Fruit fly (Drosophila melanogaster) whole organism, embryonic: ENCODE data around the gene CG1575.

Experiments
- Bdp1 ChIP-seq: fragments of 200-800 bp; sonication (Bioruptor generic); optimal IDR thresholded peaks from 3 replicates; lab custom pipeline; 2016; ENCODE audit warnings: missing biosample characterization, missing genetic modification characterization
- Bteb2 ChIP-seq: fragments of 200-800 bp; sonication (Bioruptor generic); optimal IDR thresholded peaks from 2 replicates; lab custom pipeline; 2016; ENCODE audit warnings: missing biosample characterization, missing genetic modification characterization
- CG10209 ChIP-seq: fragments of 200-800 bp; sonication (Bioruptor generic); optimal IDR thresholded peaks from 3 replicates; lab custom pipeline; 2017; ENCODE audit warnings: missing biosample characterization, mild to moderate bottlenecking, missing genetic modification characterization, missing genetic modification reagents
- CG10321 ChIP-seq: fragments of 200-800 bp; sonication (Bioruptor generic); IDR thresholded peaks from 2 replicates; pipeline ENCODE4 v1.3.6; 2022; ENCODE audit warnings: missing biosample characterization, missing genetic modification characterization
- CG10979 ChIP-seq: fragments of 200-800 bp; sonication (Bioruptor generic); optimal IDR thresholded peaks from 2 replicates; lab custom pipeline; 2018; ENCODE audit warnings: missing biosample characterization, mild to moderate bottlenecking, missing genetic modification characterization, moderate library complexity
- CG11247 ChIP-seq: fragments of 200-800 bp; sonication (Bioruptor generic); IDR thresholded peaks from 2 replicates; pipeline ENCODE4 v1.3.6; 2022; ENCODE audit warnings: missing biosample characterization, missing genetic modification characterization
- CG2678 ChIP-seq: fragments of 200-800 bp; sonication (Bioruptor generic); optimal IDR thresholded peaks from 3 replicates; lab custom pipeline; 2019; ENCODE audit warnings: missing biosample characterization, mild to moderate bottlenecking, missing genetic modification characterization, moderate library complexity
- CG3838 ChIP-seq: fragments of 200-800 bp; sonication (Bioruptor generic); optimal IDR thresholded peaks from 3 replicates; lab custom pipeline; 2016; ENCODE audit warnings: missing biosample characterization, missing genetic modification characterization
- CG4404 ChIP-seq: fragments of 200-800 bp; sonication (Bioruptor generic); IDR thresholded peaks from 2 replicates; pipeline ENCODE4 v1.3.6; 2022; ENCODE audit warnings: missing biosample characterization, missing genetic modification characterization
- CG6654 ChIP-seq: fragments of 200-800 bp; sonication (Bioruptor generic); optimal IDR thresholded peaks from 2 replicates; lab custom pipeline; 2017; ENCODE audit warnings: missing biosample characterization, mild to moderate bottlenecking, missing genetic modification characterization
- CG7839 ChIP-seq: fragments of 200-800 bp; sonication (Bioruptor generic); optimal IDR thresholded peaks from 3 replicates; lab custom pipeline; 2018; ENCODE audit warnings: missing biosample characterization, mild to moderate bottlenecking, missing genetic modification characterization, moderate library complexity
- CG8281 ChIP-seq: fragments of 200-800 bp; sonication (Bioruptor generic); optimal IDR thresholded peaks from 2 replicates; lab custom pipeline; 2018; ENCODE audit warnings: missing biosample characterization, mild to moderate bottlenecking, missing genetic modification characterization, moderate library complexity
- CG8765 ChIP-seq: fragments of 200-800 bp; sonication (Bioruptor generic); IDR thresholded peaks from 2 replicates; pipeline ENCODE4 v1.3.6; 2022; ENCODE audit warnings: missing biosample characterization, missing genetic modification characterization
- CG9797 ChIP-seq: fragments of 200-800 bp; sonication (Bioruptor generic); optimal IDR thresholded peaks from 3 replicates; lab custom pipeline; 2018; ENCODE audit warnings: missing biosample characterization, mild to moderate bottlenecking, missing genetic modification characterization
- Dip3 ChIP-seq: fragments of 200-800 bp; sonication (Bioruptor generic); optimal IDR thresholded peaks from 3 replicates; lab custom pipeline; 2016; ENCODE audit warnings: missing biosample characterization, missing genetic modification characterization
- Dll ChIP-seq: fragments of 200-800 bp; sonication (Bioruptor generic); IDR thresholded peaks from 4 replicates; pipeline ENCODE4 v1.3.6; 2022; ENCODE audit warnings: missing biosample characterization, missing genetic modification characterization; ENCODE audit not compliant: partially characterized antibody
- Drgx ChIP-seq: fragments of 200-800 bp; sonication (Bioruptor generic); IDR thresholded peaks from 2 replicates; pipeline ENCODE4 v1.3.6; 2022; ENCODE audit warnings: missing biosample characterization, missing genetic modification characterization
- Fer3 ChIP-seq: fragments of 200-800 bp; sonication (Bioruptor generic); optimal IDR thresholded peaks from 2 replicates; lab custom pipeline; 2018; ENCODE audit warnings: missing biosample characterization, mild to moderate bottlenecking, missing genetic modification characterization, moderate library complexity
- Gug ChIP-seq: fragments of 200-800 bp; sonication (Bioruptor generic); IDR thresholded peaks from 4 replicates; pipeline ENCODE4 v1.3.6; 2022; ENCODE audit warnings: missing biosample characterization, missing genetic modification characterization
- Kr ChIP-seq: fragments of 200-800 bp; sonication (Bioruptor generic); optimal IDR thresholded peaks from 2 replicates; lab custom pipeline; 2017; ENCODE audit warnings: missing biosample characterization, mild to moderate bottlenecking, missing genetic modification characterization
- Lhr ChIP-seq: fragments of 200-800 bp; sonication (Bioruptor generic); optimal IDR thresholded peaks from 3 replicates; lab custom pipeline; 2017; ENCODE audit warnings: mild to moderate bottlenecking, missing biosample characterization, missing genetic modification reagents, missing genetic modification characterization
- Lpt ChIP-seq: fragments of >200 bp; optimal IDR thresholded peaks from 2 replicates; lab custom pipeline; 2018; ENCODE audit warnings: missing biosample characterization, missing genetic modification characterization
- MBD-R2 ChIP-seq: fragments of 200-800 bp; sonication (Bioruptor generic); IDR thresholded peaks from 2 replicates; pipeline ENCODE4 v1.3.6; 2022; ENCODE audit warnings: missing biosample characterization, missing genetic modification characterization
- Nf-YB ChIP-seq: fragments of 200-800 bp; sonication (Bioruptor generic); optimal IDR thresholded peaks from 3 replicates; lab custom pipeline; 2019; ENCODE audit warnings: missing biosample characterization, mild to moderate bottlenecking, missing genetic modification characterization, moderate library complexity
- Sox102F ChIP-seq: fragments of 200-800 bp; sonication (Bioruptor generic); optimal IDR thresholded peaks from 2 replicates; lab custom pipeline; 2018; ENCODE audit warnings: missing biosample characterization, mild to moderate bottlenecking, missing genetic modification characterization, moderate library complexity
- Spps ChIP-seq: fragments of 200-800 bp; sonication (Bioruptor generic); optimal IDR thresholded peaks from 2 replicates; lab custom pipeline; 2018; ENCODE audit warnings: missing biosample characterization, mild to moderate bottlenecking, missing genetic modification characterization
- Usf ChIP-seq: fragments of 200-800 bp; sonication (Bioruptor generic); optimal IDR thresholded peaks from 2 replicates; lab custom pipeline; 2017; ENCODE audit warnings: missing genotype, missing biosample characterization, missing genetic modification characterization
- chif ChIP-seq, 2 experiments: fragments of 200-800 bp; sonication (Bioruptor generic); optimal IDR thresholded peaks; 3 replicates each; lab custom pipeline; 2016; ENCODE audit warnings: missing biosample characterization in 2 of 2, missing genetic modification characterization in 2 of 2
- fru ChIP-seq: fragments of >200 bp; optimal IDR thresholded peaks from 2 replicates; lab custom pipeline; 2017
- fu2 ChIP-seq: fragments of 200-800 bp; sonication (Bioruptor generic); optimal IDR thresholded peaks from 2 replicates; lab custom pipeline; 2016; ENCODE audit warnings: missing biosample characterization, missing genetic modification characterization
- grn ChIP-seq: fragments of 200-800 bp; sonication (Bioruptor generic); optimal IDR thresholded peaks from 3 replicates; lab custom pipeline; 2017; ENCODE audit warnings: missing biosample characterization, missing genetic modification characterization
- gsb ChIP-seq: fragments of 200-800 bp; sonication (Bioruptor generic); IDR thresholded peaks from 2 replicates; pipeline ENCODE4 v1.3.6; 2022; ENCODE audit warnings: missing biosample characterization, missing genetic modification characterization
- jing ChIP-seq: fragments of 200-800 bp; sonication (Bioruptor generic); optimal IDR thresholded peaks from 2 replicates; lab custom pipeline; 2018; ENCODE audit warnings: missing biosample characterization, mild to moderate bottlenecking, missing genetic modification characterization
- klu ChIP-seq: fragments of 200-800 bp; sonication (Bioruptor generic); IDR thresholded peaks from 2 replicates; pipeline ENCODE4 v1.3.6; 2022; ENCODE audit warnings: missing biosample characterization, missing genetic modification characterization
- lmd ChIP-seq: fragments of 200-800 bp; sonication (Bioruptor generic); IDR thresholded peaks from 2 replicates; pipeline ENCODE4 v1.3.6; 2022; ENCODE audit warnings: missing biosample characterization, missing genetic modification characterization
- otp ChIP-seq: fragments of 200-800 bp; sonication (Bioruptor generic); IDR thresholded peaks from 3 replicates; pipeline ENCODE4, ENCODE4 v1.3.6; 2022; ENCODE audit warnings: missing biosample characterization, missing genetic modification characterization
- peb ChIP-seq: fragments of 200-800 bp; sonication (Bioruptor generic); IDR thresholded peaks from 2 replicates; pipeline ENCODE4 v1.3.6; 2022; ENCODE audit warnings: missing biosample characterization, missing genetic modification characterization
- pita ChIP-seq: fragments of 200-800 bp; sonication (Bioruptor generic); optimal IDR thresholded peaks from 2 replicates; lab custom pipeline; 2017; ENCODE audit warnings: missing biosample characterization, mild to moderate bottlenecking, missing genetic modification characterization
- pnt ChIP-seq: fragments of 200-800 bp; sonication (Bioruptor generic); optimal IDR thresholded peaks from 3 replicates; lab custom pipeline; 2016; ENCODE audit warnings: missing biosample characterization, missing genetic modification characterization
- ro ChIP-seq: fragments of 200-800 bp; sonication (Bioruptor generic); IDR thresholded peaks from 2 replicates; pipeline ENCODE4 v1.3.6; 2022; ENCODE audit warnings: missing biosample characterization, missing genetic modification characterization
- schlank ChIP-seq: fragments of 200-800 bp; sonication (Bioruptor generic); optimal IDR thresholded peaks from 2 replicates; lab custom pipeline; 2018; ENCODE audit warnings: missing biosample characterization, mild to moderate bottlenecking, missing genetic modification characterization
- sd ChIP-seq: fragments of 200-800 bp; sonication (Bioruptor generic); optimal IDR thresholded peaks from 3 replicates; lab custom pipeline; 2018; ENCODE audit warnings: missing biosample characterization, mild to moderate bottlenecking, missing genetic modification characterization, moderate library complexity
- sens-2 ChIP-seq: fragments of 200-800 bp; sonication (Bioruptor generic); IDR thresholded peaks from 2 replicates; pipeline ENCODE4 v1.3.6; 2022; ENCODE audit warnings: missing biosample characterization, missing genetic modification characterization
- shn ChIP-seq: fragments of 200-800 bp; sonication (Bioruptor generic); optimal IDR thresholded peaks from 3 replicates; lab custom pipeline; 2016; ENCODE audit warnings: missing biosample characterization, missing genetic modification characterization
- sima ChIP-seq: fragments of 200-800 bp; sonication (Bioruptor generic); optimal IDR thresholded peaks from 2 replicates; lab custom pipeline; 2016; ENCODE audit warnings: missing biosample characterization, missing genetic modification characterization
- sob ChIP-seq: fragments of 200-800 bp; sonication (Bioruptor generic); IDR thresholded peaks from 2 replicates; pipeline ENCODE4 v1.3.6; 2022; ENCODE audit warnings: missing biosample characterization, missing genetic modification characterization
- tin ChIP-seq: fragments of 200-800 bp; sonication (Bioruptor generic); optimal IDR thresholded peaks from 3 replicates; lab custom pipeline; 2016; ENCODE audit warnings: missing biosample characterization, missing genetic modification characterization
- tna ChIP-seq: fragments of 200-800 bp; sonication (Bioruptor generic); IDR thresholded peaks from 2 replicates; pipeline ENCODE4 v1.3.6; 2022; ENCODE audit warnings: missing biosample characterization, missing genetic modification characterization; ENCODE audit not compliant: partially characterized antibody
- tup ChIP-seq: fragments of 200-800 bp; sonication (Bioruptor generic); optimal IDR thresholded peaks from 2 replicates; lab custom pipeline; 2016; ENCODE audit warnings: missing biosample characterization, mild to moderate bottlenecking, missing genetic modification characterization, moderate library complexity
- wek ChIP-seq: fragments of 200-800 bp; sonication (Bioruptor generic); optimal IDR thresholded peaks from 3 replicates; lab custom pipeline; 2018; ENCODE audit warnings: missing biosample characterization, mild to moderate bottlenecking, missing genetic modification characterization, moderate library complexity
- yki ChIP-seq: fragments of >200 bp; optimal IDR thresholded peaks from 3 replicates; lab custom pipeline; 2018
- zfh1 ChIP-seq: fragments of 200-800 bp; sonication (Bioruptor generic); IDR thresholded peaks from 3 replicates; pipeline ENCODE4 v1.3.6; 2022; ENCODE audit warnings: missing biosample characterization, missing genetic modification characterization

Gene CG1575

dm6 chrX:8131693-8132313, 15.0 kb downstream of the CG1575 start, which contains the start of gene CG10958 (continued):
- peak; percentile 62 for TF ChIP-seq CG2678 (tag; lab: Kevin White, UChicago)
- TF ChIP-seq CG8281 (tag; lab: Kevin White, UChicago), result no peak
- no peak for TF ChIP-seq shn (GFP tag; lab: Kevin White, UChicago)
- TF ChIP-seq CG6654 (GFP tag; lab: Kevin White, UChicago), result no peak
- TF ChIP-seq schlank (tag; lab: Kevin White, UChicago), result no peak
- peak; percentile 71 for TF ChIP-seq Sox102F (GFP tag; lab: Kevin White, UChicago)
- no peak for TF ChIP-seq klu (GFP tag; lab: Robert Waterston, UW)
- TF ChIP-seq MBD-R2 (GFP tag; lab: Robert Waterston, UW), result peak; percentile 73
- TF ChIP-seq Dip3 (GFP tag; lab: Kevin White, UChicago), result peak; percentile 19
- TF ChIP-seq otp (GFP tag; lab: Robert Waterston, UW), result no peak
- TF ChIP-seq CG10321, result no peak
- TF ChIP-seq tup (GFP tag; lab: Kevin White, UChicago), result peak; percentile 20
- TF ChIP-seq CG10209, result peak; percentile 41
- peak; percentile 30 for TF ChIP-seq CG11247
- peak in 1 of 2 experiments; percentile 13 for TF ChIP-seq chif (GFP tag; optimal IDR thresholded peaks at IDR 0.05; lab: Kevin White, UChicago)
- peak; percentile 28 for TF ChIP-seq CG10979 (tag; lab: Kevin White, UChicago)
- TF ChIP-seq peb (GFP tag; lab: Robert Waterston, UW), result no peak
- TF ChIP-seq yki (lab: Kevin White, UChicago), result no peak
- no peak for TF ChIP-seq jing (GFP tag; lab: Kevin White, UChicago)
- no peak for TF ChIP-seq Bdp1 (GFP tag; lab: Kevin White, UChicago)
- no peak for TF ChIP-seq sens-2 (GFP tag; lab: Robert Waterston, UW)
- no peak for TF ChIP-seq gsb (GFP tag; lab: Robert Waterston, UW)
- no peak for TF ChIP-seq wek (GFP tag; lab: Kevin White, UChicago)
- no peak for TF ChIP-seq pnt
- TF ChIP-seq sd, result peak; percentile 36
- TF ChIP-seq CG9797 (GFP tag; lab: Kevin White, UChicago), result no peak
- peak; percentile 53 for TF ChIP-seq CG3838
- TF ChIP-seq Drgx (GFP tag; lab: Robert Waterston, UW), result peak; percentile 45; the same call in 1 of the 2 replicates
- TF ChIP-seq CG7839 (tag; lab: Kevin White, UChicago), result peak; percentile 51
- TF ChIP-seq grn (GFP tag; lab: Kevin White, UChicago), result no peak
- no peak for TF ChIP-seq tna
- TF ChIP-seq ro, result no peak
- TF ChIP-seq Gug, result peak; percentile 44; the same call in 1 of the 4 replicates
- no peak for TF ChIP-seq Spps (tag; lab: Kevin White, UChicago)
- 0 out of 2 replicates have a peak, but pooled peaks have one; percentile 16 for TF ChIP-seq CG8765 (GFP tag; lab: Robert Waterston, UW)
- no peak for TF ChIP-seq Kr
- TF ChIP-seq tin (GFP tag; lab: Kevin White, UChicago), result peak; percentile 64
- no peak for TF ChIP-seq Usf
- peak; percentile 66; the same call in 2 of the 3 replicates for TF ChIP-seq zfh1 (GFP tag; lab: Robert Waterston, UW)
- TF ChIP-seq sima (GFP tag; lab: Kevin White, UChicago), result no peak
- 0 out of 2 replicates have a peak, but pooled peaks have one; percentile 33 for TF ChIP-seq lmd
- TF ChIP-seq fru (lab: Kevin White, UChicago), result no peak
- no peak for TF ChIP-seq pita (GFP tag; lab: Kevin White, UChicago)
- TF ChIP-seq CG4404 (GFP tag; lab: Robert Waterston, UW), result no peak
- TF ChIP-seq Dll (GFP tag; lab: Robert Waterston, UW), result peak; percentile 55; the same call in 3 of the 4 replicates
- no peak for TF ChIP-seq Lhr (GFP tag; lab: Kevin White, UChicago)
- peak; percentile 1 for TF ChIP-seq Bteb2 (GFP tag; lab: Kevin White, UChicago)
- peak; percentile 68 for TF ChIP-seq sob (GFP tag; lab: Robert Waterston, UW)
- peak; percentile 11 for TF ChIP-seq Nf-YB (GFP tag; lab: Kevin White, UChicago)
- TF ChIP-seq Lpt, result no peak
- peak; percentile 49 for TF ChIP-seq Fer3 (tag; lab: Kevin White, UChicago)
- no peak for TF ChIP-seq fu2
